Fruit fly (Drosophila melanogaster) whole organism, prepupa: ENCODE data around the gene CG31867.
A peak's percentile ranks its signal among the peaks of the same experiment; 100 is the strongest.

Source experiments
- CG10631 ChIP-seq: fragments of 200-800 bp; sonication (Bioruptor generic); optimal IDR thresholded peaks from 2 replicates; lab custom pipeline; 2016; ENCODE audit warnings: missing biosample characterization, missing genetic modification characterization
- CG10669 ChIP-seq: fragments of 200-800 bp; sonication (Bioruptor generic); optimal IDR thresholded peaks from 3 replicates; lab custom pipeline; 2018; ENCODE audit warnings: missing biosample characterization, mild to moderate bottlenecking, missing genetic modification characterization, moderate library complexity
- CG11294 ChIP-seq: fragments of 200-800 bp; sonication (Bioruptor generic); IDR thresholded peaks from 2 replicates; pipeline ENCODE4 v1.3.6; 2022; ENCODE audit warnings: missing biosample characterization, missing genetic modification characterization
- CG11762 ChIP-seq: fragments of 200-800 bp; sonication (Bioruptor generic); optimal IDR thresholded peaks from 3 replicates; lab custom pipeline; 2016; ENCODE audit warnings: missing biosample characterization, missing genetic modification characterization; ENCODE audit not compliant: insufficient read depth
- CG15336 ChIP-seq: fragments of 200-800 bp; sonication (Bioruptor generic); IDR thresholded peaks from 2 replicates; pipeline ENCODE4 v1.3.6; 2022; ENCODE audit warnings: missing biosample characterization, missing genetic modification characterization
- CG1621 ChIP-seq: fragments of 200-800 bp; sonication (Bioruptor generic); optimal IDR thresholded peaks from 3 replicates; lab custom pipeline; 2018; ENCODE audit warnings: missing biosample characterization, mild to moderate bottlenecking, missing genetic modification characterization
- CG16779 ChIP-seq: fragments of 200-800 bp; sonication (Bioruptor generic); optimal IDR thresholded peaks from 3 replicates; lab custom pipeline; 2017; ENCODE audit warnings: missing biosample characterization, mild to moderate bottlenecking, missing genetic modification characterization
- CG31627 ChIP-seq: fragments of 200-800 bp; sonication (Bioruptor generic); optimal IDR thresholded peaks from 3 replicates; lab custom pipeline; 2016; ENCODE audit warnings: missing biosample characterization, missing genetic modification characterization
- CG34406 ChIP-seq: fragments of 200-800 bp; sonication (Bioruptor generic); optimal IDR thresholded peaks from 3 replicates; lab custom pipeline; 2016; ENCODE audit warnings: missing biosample characterization, missing genetic modification characterization
- CG3919 ChIP-seq: fragments of 200-800 bp; sonication (Bioruptor generic); optimal IDR thresholded peaks from 3 replicates; lab custom pipeline; 2016; ENCODE audit warnings: missing biosample characterization, missing genetic modification characterization
- CG4318 ChIP-seq: fragments of 200-800 bp; sonication (Bioruptor generic); optimal IDR thresholded peaks from 3 replicates; lab custom pipeline; 2017; ENCODE audit warnings: missing biosample characterization, mild to moderate bottlenecking, missing genetic modification characterization
- CG6276 ChIP-seq: fragments of 200-800 bp; sonication (Bioruptor generic); optimal IDR thresholded peaks from 2 replicates; lab custom pipeline; 2017; ENCODE audit warnings: missing biosample characterization, mild to moderate bottlenecking, missing genetic modification characterization
- CG6792 ChIP-seq: fragments of 200-800 bp; sonication (Bioruptor generic); optimal IDR thresholded peaks from 3 replicates; lab custom pipeline; 2016; ENCODE audit warnings: missing biosample characterization, missing genetic modification characterization
- CG6808 ChIP-seq: fragments of 200-800 bp; sonication (Bioruptor generic); optimal IDR thresholded peaks from 3 replicates; lab custom pipeline; 2017; ENCODE audit warnings: missing biosample characterization, missing genetic modification characterization, mild to moderate bottlenecking, moderate library complexity, missing genetic modification reagents
- CG6854 ChIP-seq: fragments of 200-800 bp; sonication (Bioruptor generic); optimal IDR thresholded peaks from 2 replicates; lab custom pipeline; 2017; ENCODE audit warnings: missing biosample characterization, mild to moderate bottlenecking, missing genetic modification characterization
- CG8119 ChIP-seq: fragments of 200-800 bp; sonication (Bioruptor generic); IDR thresholded peaks from 3 replicates; pipeline ENCODE4 v1.3.6; 2022; ENCODE audit warnings: missing biosample characterization, missing genetic modification characterization
- CG8319 ChIP-seq: fragments of 200-800 bp; sonication (Bioruptor generic); optimal IDR thresholded peaks from 3 replicates; lab custom pipeline; 2016; ENCODE audit warnings: missing biosample characterization, missing genetic modification characterization
- CG9139 ChIP-seq: fragments of 200-800 bp; sonication (Bioruptor generic); optimal IDR thresholded peaks from 3 replicates; lab custom pipeline; 2017; ENCODE audit warnings: missing biosample characterization, mild to moderate bottlenecking, missing genetic modification characterization
- Eip78C ChIP-seq: fragments of 200-800 bp; sonication (Bioruptor generic); peaks from one replicate; lab custom pipeline; 2016; ENCODE audit warnings: missing biosample characterization, missing genetic modification characterization
- Ets96B ChIP-seq: fragments of 200-800 bp; optimal IDR thresholded peaks from 2 replicates; lab custom pipeline; 2019; ENCODE audit warnings: missing biosample characterization, mild to moderate bottlenecking, missing genetic modification characterization, moderate library complexity
- Hr38 ChIP-seq: sonication (Bioruptor generic); optimal IDR thresholded peaks from 2 replicates; lab custom pipeline; 2016; ENCODE audit warnings: missing biosample characterization, missing genetic modification characterization
- Hr39 ChIP-seq: fragments of 200-800 bp; sonication (Bioruptor generic); optimal IDR thresholded peaks from 2 replicates; lab custom pipeline; 2016; ENCODE audit warnings: missing biosample characterization, missing genetic modification characterization
- Hr4 ChIP-seq: fragments of 200-800 bp; sonication (Bioruptor generic); optimal IDR thresholded peaks from 3 replicates; lab custom pipeline; 2016; ENCODE audit warnings: missing biosample characterization, missing genetic modification characterization
- Lpt ChIP-seq: fragments of 200-800 bp; sonication (Bioruptor generic); optimal IDR thresholded peaks from 3 replicates; lab custom pipeline; 2016; ENCODE audit warnings: missing biosample characterization, missing genetic modification characterization
- OdsH ChIP-seq: fragments of 200-800 bp; sonication (Bioruptor generic); optimal IDR thresholded peaks from 3 replicates; lab custom pipeline; 2016; ENCODE audit warnings: missing biosample characterization, missing genetic modification characterization
- Smox ChIP-seq: fragments of 200-800 bp; sonication (Bioruptor generic); optimal IDR thresholded peaks from 3 replicates; lab custom pipeline; 2016; ENCODE audit warnings: missing biosample characterization, missing genetic modification characterization
- Sox102F ChIP-seq: fragments of 200-800 bp; sonication (Bioruptor generic); optimal IDR thresholded peaks from 2 replicates; lab custom pipeline; 2016; ENCODE audit warnings: missing biosample characterization, mild to moderate bottlenecking, missing genetic modification characterization
- Sox14 ChIP-seq: fragments of 200-800 bp; sonication (Bioruptor generic); optimal IDR thresholded peaks from 3 replicates; lab custom pipeline; 2016; ENCODE audit warnings: missing biosample characterization, missing genetic modification characterization
- Sox15 ChIP-seq: fragments of 200-800 bp; sonication (Bioruptor generic); optimal IDR thresholded peaks from 3 replicates; lab custom pipeline; 2016; ENCODE audit warnings: missing biosample characterization, missing genetic modification characterization
- achi ChIP-seq: fragments of 200-800 bp; sonication (Bioruptor generic); optimal IDR thresholded peaks from 3 replicates; lab custom pipeline; 2016; ENCODE audit warnings: missing biosample characterization, missing genetic modification characterization
- acj6 ChIP-seq: fragments of 200-800 bp; sonication (Bioruptor generic); optimal IDR thresholded peaks from 3 replicates; lab custom pipeline; 2016; ENCODE audit warnings: missing biosample characterization, missing genetic modification characterization
- cyc ChIP-seq: fragments of 200-800 bp; sonication (Bioruptor generic); optimal IDR thresholded peaks from 3 replicates; lab custom pipeline; 2016; ENCODE audit warnings: missing biosample characterization, missing genetic modification characterization
- dac ChIP-seq: fragments of 200-800 bp; sonication (Bioruptor generic); optimal IDR thresholded peaks from 2 replicates; lab custom pipeline; 2017; ENCODE audit warnings: missing biosample characterization, mild to moderate bottlenecking, missing genetic modification characterization
- dsx ChIP-seq: fragments of 200-800 bp; optimal IDR thresholded peaks from 3 replicates; lab custom pipeline; 2019; ENCODE audit warnings: missing biosample characterization, mild to moderate bottlenecking, missing genetic modification characterization, moderate library complexity; ENCODE audit not compliant: poor library complexity, severe bottlenecking
- eg ChIP-seq: fragments of 200-800 bp; sonication (Bioruptor generic); IDR thresholded peaks from 3 replicates; pipeline ENCODE4 v1.3.6; 2022; ENCODE audit warnings: missing biosample characterization, missing genetic modification characterization
- esn ChIP-seq: fragments of 200-800 bp; sonication (Bioruptor generic); optimal IDR thresholded peaks from 2 replicates; lab custom pipeline; 2016; ENCODE audit warnings: missing biosample characterization, mild to moderate bottlenecking, missing genetic modification characterization, moderate library complexity
- fd59A ChIP-seq: fragments of 200-800 bp; sonication (Bioruptor generic); optimal IDR thresholded peaks from 2 replicates; lab custom pipeline; 2017; ENCODE audit warnings: missing biosample characterization, mild to moderate bottlenecking, missing genetic modification characterization, missing genetic modification reagents
- fd85E ChIP-seq: fragments of 200-800 bp; sonication (Bioruptor generic); optimal IDR thresholded peaks from 3 replicates; lab custom pipeline; 2016; ENCODE audit warnings: missing biosample characterization, missing genetic modification characterization
- lz ChIP-seq: fragments of 200-800 bp; sonication (Bioruptor generic); optimal IDR thresholded peaks from 3 replicates; lab custom pipeline; 2016; ENCODE audit warnings: missing biosample characterization, missing genetic modification characterization
- net ChIP-seq: fragments of 200-800 bp; sonication (Bioruptor generic); optimal IDR thresholded peaks from 3 replicates; lab custom pipeline; 2016; ENCODE audit warnings: missing biosample characterization, missing genetic modification characterization
- pdm3 ChIP-seq: fragments of 200-800 bp; sonication (Bioruptor generic); optimal IDR thresholded peaks from 3 replicates; lab custom pipeline; 2016; ENCODE audit warnings: missing biosample characterization, missing genetic modification characterization
- salr ChIP-seq, 2 experiments: fragments of 200-800 bp; sonication (Bioruptor generic); optimal IDR thresholded peaks; 3 replicates each; lab custom pipeline; 2016 to 2018; ENCODE audit warnings: missing biosample characterization in 2 of 2, missing genetic modification characterization in 2 of 2, mild to moderate bottlenecking in 1 of 2
- spab ChIP-seq: fragments of 200-800 bp; sonication (Bioruptor generic); optimal IDR thresholded peaks from 2 replicates; lab custom pipeline; 2017; ENCODE audit warnings: missing biosample characterization, mild to moderate bottlenecking, missing genetic modification characterization, missing genetic modification reagents
- ss ChIP-seq, 2 experiments: fragments of 200-800 bp; sonication (Bioruptor generic); optimal IDR thresholded peaks; 2 replicates in 1 of 2; 3 replicates in 1 of 2; lab custom pipeline; 2017 to 2018; ENCODE audit warnings: mild to moderate bottlenecking in 2 of 2, missing biosample characterization in 2 of 2, missing genetic modification characterization in 2 of 2, moderate library complexity in 1 of 2
- svp ChIP-seq: fragments of 200-800 bp; sonication (Bioruptor generic); peaks from one replicate; lab custom pipeline; 2016; ENCODE audit warnings: missing biosample characterization, missing genetic modification characterization
- topi ChIP-seq: fragments of 200-800 bp; sonication (Bioruptor generic); optimal IDR thresholded peaks from 3 replicates; lab custom pipeline; 2016; ENCODE audit warnings: missing biosample characterization, missing genetic modification characterization
- vri ChIP-seq: fragments of 200-800 bp; sonication (Bioruptor generic); optimal IDR thresholded peaks from 3 replicates; lab custom pipeline; 2016; ENCODE audit warnings: missing biosample characterization, mild to moderate bottlenecking, missing genetic modification characterization

Gene CG31867

dm6 chr2L:11182148-11182593, 37.0 kb upstream of the CG31867 start (continued):
- peak; percentile 79 to 93 for TF ChIP-seq ss (GFP tag; optimal IDR thresholded peaks at IDR 0.05; lab: Kevin White, UChicago)
- TF ChIP-seq net (GFP tag; lab: Kevin White, UChicago) = peak; percentile 74
- TF ChIP-seq lz (GFP tag; lab: Kevin White, UChicago) = peak; percentile 63
- peak; percentile 77 for TF ChIP-seq CG16779 (tag; lab: Kevin White, UChicago)
- TF ChIP-seq svp (GFP tag; lab: Kevin White, UChicago) = peak; percentile 87
- TF ChIP-seq spab (GFP tag; lab: Kevin White, UChicago) = peak; percentile 87
- peak; percentile 89 for TF ChIP-seq Ets96B (tag; lab: Kevin White, UChicago)
- peak; percentile 82 for TF ChIP-seq CG10631
- no peak; the same call in 2 of the 3 replicates for TF ChIP-seq CG8119
- TF ChIP-seq acj6 = peak; percentile 81
- TF ChIP-seq Sox14 (GFP tag; lab: Kevin White, UChicago) = peak; percentile 24
- TF ChIP-seq achi = peak; percentile 81
- TF ChIP-seq topi (GFP tag; lab: Kevin White, UChicago) = peak; percentile 71
- TF ChIP-seq pdm3 (GFP tag; lab: Kevin White, UChicago) = peak; percentile 55
- peak; percentile 90 for TF ChIP-seq CG34406 (GFP tag; lab: Kevin White, UChicago)
- peak; percentile 83 for TF ChIP-seq CG9139 (GFP tag; lab: Kevin White, UChicago)
- TF ChIP-seq dsx (GFP tag; lab: Kevin White, UChicago) = peak; percentile 81
- no peak for TF ChIP-seq dac (GFP tag; lab: Kevin White, UChicago)
- TF ChIP-seq CG6276 (GFP tag; lab: Kevin White, UChicago) = peak; percentile 36
- TF ChIP-seq CG11294 (GFP tag; lab: Robert Waterston, UW) = no peak
- TF ChIP-seq CG11762 (GFP tag; lab: Kevin White, UChicago) = peak; percentile 77
- peak; percentile 32 for TF ChIP-seq CG4318 (GFP tag; lab: Kevin White, UChicago)
- TF ChIP-seq CG31627 (GFP tag; lab: Kevin White, UChicago) = peak; percentile 55
- TF ChIP-seq Hr38 (GFP tag; lab: Kevin White, UChicago) = no peak
- peak; percentile 53 for TF ChIP-seq Sox102F (GFP tag; lab: Kevin White, UChicago)
- peak; percentile 80 for TF ChIP-seq OdsH (GFP tag; lab: Kevin White, UChicago)
- peak; percentile 19 for TF ChIP-seq Hr4
- TF ChIP-seq cyc (GFP tag; lab: Kevin White, UChicago) = peak; percentile 63
- TF ChIP-seq Smox = peak; percentile 66
- TF ChIP-seq CG8319 (GFP tag; lab: Kevin White, UChicago) = peak; percentile 63
- no peak for TF ChIP-seq CG6854 (GFP tag; lab: Kevin White, UChicago)
- TF ChIP-seq CG6792 = peak; percentile 80
- TF ChIP-seq, all 60 proteins: peak for 49

DNA sequence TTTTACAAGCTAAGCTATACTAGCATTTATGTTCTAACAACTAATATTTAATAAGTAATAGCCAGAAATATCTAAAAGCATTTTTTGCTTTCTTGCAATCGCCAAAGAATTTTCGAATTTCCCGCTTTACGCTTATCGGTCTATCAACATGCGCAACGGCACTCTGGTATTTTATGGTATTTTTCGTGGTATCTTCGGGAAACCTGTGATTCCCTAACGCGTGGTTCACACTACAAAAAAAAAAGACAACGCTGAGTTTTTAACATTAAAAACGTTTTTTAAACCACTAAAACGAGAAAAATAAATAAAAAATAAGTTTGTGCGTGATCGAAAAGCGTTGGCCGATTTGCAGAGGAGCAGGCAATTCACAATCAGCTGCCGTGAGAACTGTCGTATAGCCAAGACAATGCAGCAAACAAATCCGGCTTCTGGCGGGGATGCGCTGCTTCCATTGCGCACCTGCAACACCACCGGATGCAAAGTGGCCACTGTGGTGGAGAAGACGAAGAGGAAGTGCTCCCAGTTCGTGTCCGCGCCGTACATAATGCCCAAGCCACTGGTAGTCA, 33.7 kb upstream of the CG31867 start, which contains the start of gene Boh2:
Gene Boh2 (plus strand): TSS at position 207 of the 566 bp plus-strand sequence.
- TF ChIP-seq CG8119 = peak; percentile 40; the same call in 2 of the 3 replicates
- TF ChIP-seq Lpt (GFP tag; lab: Kevin White, UChicago) = no peak
- no peak for TF ChIP-seq Hr39 (GFP tag; lab: Kevin White, UChicago)
- no peak for TF ChIP-seq Hr38 (GFP tag; lab: Kevin White, UChicago)
- no peak for TF ChIP-seq CG10631
- peak; percentile 10 for TF ChIP-seq esn (GFP tag; lab: Kevin White, UChicago)
- no peak for TF ChIP-seq fd59A (GFP tag; lab: Kevin White, UChicago)
- no peak for TF ChIP-seq cyc (GFP tag; lab: Kevin White, UChicago)
- TF ChIP-seq CG4318 (GFP tag; lab: Kevin White, UChicago) = no peak
- no peak for TF ChIP-seq CG1621 (tag; lab: Kevin White, UChicago)
- TF ChIP-seq CG31627 (GFP tag; lab: Kevin White, UChicago) = no peak
- no peak for TF ChIP-seq Hr4
- no peak for TF ChIP-seq dsx (GFP tag; lab: Kevin White, UChicago)
- TF ChIP-seq CG15336 (GFP tag; lab: Robert Waterston, UW) = no peak
- no peak for TF ChIP-seq Sox102F (GFP tag; lab: Kevin White, UChicago)
- TF ChIP-seq spab (GFP tag; lab: Kevin White, UChicago) = no peak
- TF ChIP-seq salr (GFP tag; optimal IDR thresholded peaks at IDR 0.05; lab: Kevin White, UChicago) = no peak
- TF ChIP-seq CG6808 (GFP tag; lab: Kevin White, UChicago) = no peak
- TF ChIP-seq vri (GFP tag; lab: Kevin White, UChicago) = no peak
- TF ChIP-seq ss (GFP tag; optimal IDR thresholded peaks at IDR 0.05; lab: Kevin White, UChicago) = no peak
- TF ChIP-seq eg (GFP tag; lab: Robert Waterston, UW) = no peak
- no peak for TF ChIP-seq CG6276 (GFP tag; lab: Kevin White, UChicago)
- no peak for TF ChIP-seq CG16779 (tag; lab: Kevin White, UChicago)
- TF ChIP-seq Eip78C (GFP tag; lab: Kevin White, UChicago) = peak; percentile 74
- TF ChIP-seq net (GFP tag; lab: Kevin White, UChicago) = no peak
- TF ChIP-seq CG3919 (GFP tag; lab: Kevin White, UChicago) = no peak
- TF ChIP-seq fd85E (GFP tag; lab: Kevin White, UChicago) = no peak
- no peak for TF ChIP-seq Smox
- no peak for TF ChIP-seq CG10669 (GFP tag; lab: Kevin White, UChicago)
- TF ChIP-seq CG9139 (GFP tag; lab: Kevin White, UChicago) = no peak
- no peak for TF ChIP-seq achi
- no peak for TF ChIP-seq Sox15 (GFP tag; lab: Kevin White, UChicago)
